Worm (Caenorhabditis elegans) whole organism, L2 larva: Measurements from ENCODE around the gene col-185.

Source experiments
- C34F6.9 ChIP-seq: fragments of 150-350 bp; optimal IDR thresholded peaks from 2 replicates; lab custom pipeline; 2014; ENCODE audit warnings: missing biosample characterization, missing genetic modification characterization
- F13H6.1 ChIP-seq: sonication (generic microtip); optimal IDR thresholded peaks from 2 replicates; lab custom pipeline; 2016; ENCODE audit warnings: missing genetic modification characterization, missing compliant biosample characterization
- alr-1 ChIP-seq: fragments of 150-350 bp; optimal IDR thresholded peaks from 2 replicates; lab custom pipeline; 2014; ENCODE audit warnings: missing biosample characterization, missing genetic modification characterization
- aly-2 ChIP-seq: fragments of 150-350 bp; optimal IDR thresholded peaks from 2 replicates; lab custom pipeline; 2014; ENCODE audit warnings: missing biosample characterization, missing genetic modification characterization
- blmp-1 ChIP-seq: sonication (generic microtip); optimal IDR thresholded peaks from 2 replicates; lab custom pipeline; 2017; ENCODE audit warnings: missing genetic modification characterization, mild to moderate bottlenecking, missing compliant biosample characterization, antibody characterized with exemption, moderate library complexity; ENCODE audit not compliant: insufficient read depth
- ceh-16 ChIP-seq: fragments of 150-350 bp; optimal IDR thresholded peaks from 2 replicates; lab custom pipeline; 2014; ENCODE audit warnings: missing biosample characterization, missing genetic modification characterization
- ceh-82 ChIP-seq: fragments of 150-350 bp; optimal IDR thresholded peaks from 2 replicates; lab custom pipeline; 2014; ENCODE audit warnings: missing biosample characterization, missing genetic modification characterization
- elt-3 ChIP-seq: sonication (generic microtip); optimal IDR thresholded peaks from 2 replicates; lab custom pipeline; 2017; ENCODE audit warnings: missing biosample characterization, missing genetic modification characterization
- fos-1 ChIP-seq: fragments of 150-350 bp; optimal IDR thresholded peaks from 2 replicates; lab custom pipeline; 2014; ENCODE audit warnings: missing biosample characterization, missing genetic modification characterization
- gmeb-1 ChIP-seq: fragments of 150-350 bp; optimal IDR thresholded peaks from 2 replicates; lab custom pipeline; 2014; ENCODE audit warnings: missing biosample characterization, missing genetic modification characterization
- lin-11 ChIP-seq: fragments of 150-350 bp; sonication (generic microtip); optimal IDR thresholded peaks from 2 replicates; lab custom pipeline; 2014; ENCODE audit warnings: missing biosample characterization, missing genetic modification characterization, inconsistent platforms, mixed read lengths
- lin-13 ChIP-seq: fragments of 150-350 bp; optimal IDR thresholded peaks from 2 replicates; lab custom pipeline; 2014; ENCODE audit warnings: missing biosample characterization, missing genetic modification reagents, missing genetic modification characterization
- mbf-1 ChIP-seq: sonication (generic microtip); optimal IDR thresholded peaks from 2 replicates; lab custom pipeline; 2017; ENCODE audit warnings: missing biosample characterization, missing genetic modification characterization
- nhr-10 ChIP-seq: sonication (generic microtip); optimal IDR thresholded peaks from 2 replicates; lab custom pipeline; 2017; ENCODE audit warnings: missing biosample characterization, missing genetic modification characterization
- nhr-11 ChIP-seq: fragments of 150-350 bp; optimal IDR thresholded peaks from 2 replicates; lab custom pipeline; 2014; ENCODE audit warnings: missing biosample characterization, missing genetic modification characterization
- nhr-237 ChIP-seq: fragments of 150-350 bp; optimal IDR thresholded peaks from 2 replicates; lab custom pipeline; 2014; ENCODE audit warnings: missing biosample characterization, missing genetic modification characterization
- nhr-25 ChIP-seq: fragments of 150-350 bp; sonication (generic microtip); optimal IDR thresholded peaks from 3 replicates; lab custom pipeline; 2014; ENCODE audit warnings: missing biosample characterization, missing genetic modification characterization
- nhr-6 ChIP-seq: fragments of 150-350 bp; optimal IDR thresholded peaks from 2 replicates; lab custom pipeline; 2014; ENCODE audit warnings: missing biosample characterization, missing genetic modification characterization
- nhr-77 ChIP-seq: fragments of 150-350 bp; optimal IDR thresholded peaks from 2 replicates; lab custom pipeline; 2014; ENCODE audit warnings: missing biosample characterization, missing genetic modification characterization
- peb-1 ChIP-seq: fragments of 150-350 bp; optimal IDR thresholded peaks from 2 replicates; lab custom pipeline; 2014; ENCODE audit warnings: missing biosample characterization, missing genetic modification characterization
- sem-4 ChIP-seq: fragments of 150-350 bp; optimal IDR thresholded peaks from 2 replicates; lab custom pipeline; 2014; ENCODE audit warnings: missing biosample characterization, missing genetic modification reagents, missing genetic modification characterization
- sma-3 ChIP-seq: sonication (generic microtip); optimal IDR thresholded peaks from 2 replicates; lab custom pipeline; 2016; ENCODE audit warnings: missing genetic modification reagents, missing genetic modification characterization, missing compliant biosample characterization
- unc-62 ChIP-seq: fragments of 150-350 bp; optimal IDR thresholded peaks from 2 replicates; lab custom pipeline; 2014; ENCODE audit warnings: missing biosample characterization, missing genetic modification reagents, missing genetic modification characterization
- zag-1 ChIP-seq: fragments of 150-350 bp; optimal IDR thresholded peaks from 2 replicates; lab custom pipeline; 2014; ENCODE audit warnings: missing biosample characterization, missing genetic modification characterization
- ztf-1 ChIP-seq: fragments of 200-800 bp; sonication (Bioruptor generic); conservative IDR thresholded peaks from 2 replicates; pipeline ENCODE4 v1.3.6; 2022; ENCODE audit warnings: missing genetic modification characterization, missing compliant biosample characterization
- ztf-4 ChIP-seq: fragments of 150-350 bp; optimal IDR thresholded peaks from 2 replicates; lab custom pipeline; 2014; ENCODE audit warnings: missing biosample characterization, missing genetic modification characterization

Gene col-185

ce11 chrX:13469047-13469633 lies 41.8 kb downstream of the col-185 start, which contains the start of gene col-184:
col-184 (plus strand) TSS chrX:13469455.
- peak; percentile 65 for TF ChIP-seq sma-3 (GFP tag; lab: Kevin White, UChicago)
- TF ChIP-seq ztf-4, result no peak
- TF ChIP-seq peb-1 (tag; lab: Kevin White, UChicago), result no peak
- TF ChIP-seq blmp-1, result peak; percentile 49

ce11 chrX:13466926-13467866 lies 43.7 kb downstream of the col-185 start, which contains the start of gene col-183:
col-183 (minus strand) TSS chrX:13467764.
- TF ChIP-seq ztf-1 (GFP tag; lab: Robert Waterston, UW) (no peak), peb-1 (tag; lab: Kevin White, UChicago) (no peak), ceh-16 (tag; lab: Kevin White, UChicago) (no peak), gmeb-1 (tag; lab: Kevin White, UChicago) (no peak), C34F6.9 (tag; lab: Kevin White, UChicago) (no peak), nhr-6 (tag; lab: Kevin White, UChicago) (no peak), nhr-25 (tag; lab: Kevin White, UChicago) (no peak), zag-1 (tag; lab: Kevin White, UChicago) (no peak), mbf-1 (tag; lab: Kevin White, UChicago) (no peak), nhr-237 (tag; lab: Kevin White, UChicago) (no peak), aly-2 (no peak), alr-1 (tag; lab: Kevin White, UChicago) (no peak), ceh-82 (tag; lab: Kevin White, UChicago) (no peak), nhr-10 (no peak), elt-3 (no peak), F13H6.1 (tag; lab: Kevin White, UChicago) (no peak), unc-62 (GFP tag; lab: Kevin White, UChicago) (no peak)

- TF ChIP-seq mbf-1 (tag; lab: Kevin White, UChicago) (no peak), nhr-25 (tag; lab: Kevin White, UChicago) (no peak), lin-13 (GFP tag; lab: Kevin White, UChicago) (no peak), nhr-6 (tag; lab: Kevin White, UChicago) (no peak), zag-1 (tag; lab: Kevin White, UChicago) (no peak), fos-1 (tag; lab: Kevin White, UChicago) (no peak), lin-11 (tag; lab: Kevin White, UChicago) (no peak)
Measured at ce11 chrX:13463793-13464192, 47.1 kb downstream of the col-185 start, which contains the start of gene F02D10.2. F02D10.2 (minus strand) TSS chrX:13463893.

- no peak for TF ChIP-seq sem-4 (tag; lab: Kevin White, UChicago)
- no peak for TF ChIP-seq nhr-77 (tag; lab: Kevin White, UChicago)
- TF ChIP-seq nhr-11 (tag; lab: Kevin White, UChicago), result no peak
Measured at ce11 chrX:13462519-13462918, 48.4 kb downstream of the col-185 start, which contains the start of gene F02D10.3. F02D10.3 (minus strand) TSS chrX:13462619.
